Fruit fly (Drosophila melanogaster): Measurements from ENCODE around the gene Cyp4c3.

Cyp4c3 gene

dm6 chr3R:30888550-30889259, 5.1 kb upstream of the Cyp4c3 start, which contains the start of gene Sap-r (continued):
- TF ChIP-seq HLH4C (GFP tag; IDR thresholded peaks at IDR 0.05; ENCODE audit: partially characterized antibody) (peak; percentile 58), Sry-δ (GFP tag; optimal IDR thresholded peaks at IDR 0.05) (peak; percentile 77), Spps (tag; optimal IDR thresholded peaks at IDR 0.05) (peak; percentile 26), cwo (GFP tag; optimal IDR thresholded peaks at IDR 0.05) (no peak), HLH3B (GFP tag; IDR thresholded peaks at IDR 0.05) (no peak), CG34422 (GFP tag; IDR thresholded peaks at IDR 0.05) (0 out of 3 replicates have a peak, but pooled peaks have one; percentile 12), Ets65A (GFP tag) (peak; percentile 67), Bteb2 (GFP tag; optimal IDR thresholded peaks at IDR 0.05) (peak; percentile 12), gsb-n (tag; optimal IDR thresholded peaks at IDR 0.05) (peak; percentile 28), Nf-YA (GFP tag; IDR thresholded peaks at IDR 0.05) (no peak), Scr (GFP tag; IDR thresholded peaks at IDR 0.05; ENCODE audit: partially characterized antibody) (peak; percentile 72), CG5180 (GFP tag; optimal IDR thresholded peaks at IDR 0.05) (no peak)

DNA sequence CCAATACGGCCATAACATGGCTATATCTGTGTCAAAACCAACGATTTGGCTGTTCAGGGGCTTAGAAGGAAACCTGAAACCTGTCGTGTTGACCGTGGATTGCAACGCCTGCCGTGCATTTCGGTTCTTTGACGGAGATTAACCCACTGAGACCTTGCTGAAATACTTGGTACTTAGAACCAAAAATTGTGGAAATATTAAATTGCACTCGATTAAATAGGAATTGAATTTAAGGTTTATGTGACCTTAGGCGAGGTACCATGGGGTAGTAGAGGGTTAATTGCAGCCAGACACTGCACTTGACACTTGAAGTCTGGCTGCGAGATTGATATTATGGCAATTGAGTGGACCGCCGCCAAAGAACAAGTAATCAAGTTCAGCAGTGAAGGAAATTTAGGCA, 3.8 kb upstream of the Cyp4c3 start:
- TF ChIP-seq bab2 (GFP tag; optimal IDR thresholded peaks at IDR 0.05) (no peak), trh (GFP tag; optimal IDR thresholded peaks at IDR 0.05) (no peak), jumu (GFP tag; optimal IDR thresholded peaks at IDR 0.05) (no peak), CG12391 (tag; optimal IDR thresholded peaks at IDR 0.05) (no peak), en (GFP tag; optimal IDR thresholded peaks at IDR 0.05) (no peak), CG10565 (GFP tag; optimal IDR thresholded peaks at IDR 0.05) (no peak), Gsc (GFP tag; IDR thresholded peaks at IDR 0.05) (no peak), Rfx (GFP tag; IDR thresholded peaks at IDR 0.05) (no peak), ci (GFP tag; IDR thresholded peaks at IDR 0.05) (0 out of 3 replicates have a peak, but pooled peaks have one; percentile 12), Drgx (GFP tag; IDR thresholded peaks at IDR 0.05) (peak; percentile 67), CTCF (GFP tag; optimal IDR thresholded peaks at IDR 0.05) (no peak), CG6791 (GFP tag; IDR thresholded peaks at IDR 0.05; ENCODE audit: partially characterized antibody) (no peak), CG11456 (GFP tag; IDR thresholded peaks at IDR 0.05) (0 out of 3 replicates have a peak, but pooled peaks have one; percentile 32), wdn (GFP tag; IDR thresholded peaks at IDR 0.05) (no peak), CG13424 (tag; optimal IDR thresholded peaks at IDR 0.05) (no peak), esg (GFP tag; conservative IDR thresholded peaks at IDR 0.05) (no peak), CG6765 (GFP tag; optimal IDR thresholded peaks at IDR 0.05) (no peak), CG4328 (GFP tag; optimal IDR thresholded peaks at IDR 0.05) (no peak), pfk (GFP tag; optimal IDR thresholded peaks at IDR 0.05) (no peak)

DNA sequence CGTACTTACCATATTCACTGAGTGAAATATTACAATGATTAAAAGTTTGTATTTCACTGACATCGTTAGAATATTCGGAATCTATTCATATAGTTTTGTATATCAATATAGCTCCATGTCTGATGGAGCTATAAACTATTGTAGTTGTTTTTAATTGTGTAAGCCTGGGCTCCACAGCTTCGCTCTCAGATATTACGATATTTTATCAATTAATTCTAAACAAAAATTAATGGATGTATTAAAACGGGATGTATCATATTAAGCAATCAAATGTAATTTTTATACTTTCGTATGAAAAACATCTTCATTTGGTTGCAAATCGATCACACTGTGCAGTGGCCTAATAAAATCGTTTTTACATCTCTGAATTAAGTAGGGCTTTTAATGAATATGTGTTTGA, 8.2 kb downstream of the Cyp4c3 start, which contains the start of gene CG33483:
TSS of gene CG33483 (minus strand) at position 101 of the 400 bp plus-strand sequence.
- TF ChIP-seq lola (GFP tag; optimal IDR thresholded peaks at IDR 0.05) (no peak), Bgb (GFP tag; IDR thresholded peaks at IDR 0.05; ENCODE audit: partially characterized antibody) (no peak), sc (optimal IDR thresholded peaks at IDR 0.05) (no peak), sc (GFP tag; optimal IDR thresholded peaks at IDR 0.05) (no peak), croc (GFP tag; conservative IDR thresholded peaks at IDR 0.05) (no peak), Bdp1 (GFP tag; optimal IDR thresholded peaks at IDR 0.05) (no peak), slbo (GFP tag; IDR thresholded peaks at IDR 0.05) (no peak), exex (tag; optimal IDR thresholded peaks at IDR 0.05) (no peak), ken (GFP tag; IDR thresholded peaks at IDR 0.05) (no peak), CG30431 (GFP tag; optimal IDR thresholded peaks at IDR 0.05) (no peak), CG18764 (GFP tag; optimal IDR thresholded peaks at IDR 0.05) (no peak), CG14441 (GFP tag; IDR thresholded peaks at IDR 0.05) (no peak), scrt (GFP tag; optimal IDR thresholded peaks at IDR 0.05) (no peak), pros (GFP tag; optimal IDR thresholded peaks at IDR 0.05) (no peak), CG6765 (GFP tag; optimal IDR thresholded peaks at IDR 0.05) (no peak), sna (GFP tag; IDR thresholded peaks at IDR 0.05; ENCODE audit: partially characterized antibody) (no peak), CG9817 (tag; optimal IDR thresholded peaks at IDR 0.05) (no peak), GATAe (GFP tag; conservative IDR thresholded peaks at IDR 0.05) (no peak), fd64A (GFP tag; optimal IDR thresholded peaks at IDR 0.05) (no peak)
